Worm (Caenorhabditis elegans): ENCODE results near the gene B0563.7.

ce11 chrX:9182140-9182539, 28.0 kb upstream of the B0563.7 start, which contains the start of gene Y81B9A.3:
- no peak for TF ChIP-seq W03F9.2 (tag; optimal IDR thresholded peaks at IDR 0.05)
- no peak for TF ChIP-seq him-1 (tag; optimal IDR thresholded peaks at IDR 0.05)
- no peak for TF ChIP-seq dao-5 (tag; optimal IDR thresholded peaks at IDR 0.05)

Measured in whole organism, L4/young adult.